Worm (Caenorhabditis elegans) whole organism, midembryonic: ENCODE data around the gene C17C3.5.
A peak's percentile ranks its signal among the peaks of the same experiment; 100 is the strongest.
"Not testable (repeated sequence)": the region's sequence is repeated elsewhere in the genome, so short reads cannot be mapped to it uniquely, and the experiment has no call there.

Source experiments
- T22C8.4 ChIP-seq: fragments of 200-800 bp; sonication (Bioruptor generic); IDR thresholded peaks from 2 replicates; pipeline ENCODE4 v1.3.6; 2022; ENCODE audit warnings: missing genetic modification characterization, missing compliant biosample characterization
- cog-1 ChIP-seq: sonication (generic microtip); optimal IDR thresholded peaks from 2 replicates; lab custom pipeline; 2016; ENCODE audit warnings: missing genetic modification characterization, missing compliant biosample characterization
- flt-1 ChIP-seq: fragments of 200-800 bp; sonication (Bioruptor generic); IDR thresholded peaks from 2 replicates; pipeline ENCODE4 v1.3.6; 2022; ENCODE audit warnings: missing genetic modification characterization, missing compliant biosample characterization
- klf-2 ChIP-seq: fragments of 200-800 bp; sonication (Bioruptor generic); conservative IDR thresholded peaks from 2 replicates; pipeline ENCODE4 v1.3.6; 2022; ENCODE audit warnings: missing genetic modification reagents, missing genetic modification characterization, missing compliant biosample characterization
- med-1 ChIP-seq: sonication (generic microtip); optimal IDR thresholded peaks from 2 replicates; lab custom pipeline; 2017; ENCODE audit warnings: missing genetic modification characterization, mild to moderate bottlenecking, missing compliant biosample characterization, antibody characterized with exemption, missing genetic modification reagents; ENCODE audit not compliant: insufficient read depth
- ref-1 ChIP-seq: fragments of 200-800 bp; sonication (Bioruptor generic); conservative IDR thresholded peaks from 2 replicates; pipeline ENCODE4 v1.3.6; 2022; ENCODE audit warnings: missing genetic modification reagents, missing genetic modification characterization, missing compliant biosample characterization
- tab-1 ChIP-seq: fragments of 200-800 bp; sonication (Bioruptor generic); IDR thresholded peaks from 2 replicates; pipeline ENCODE4 v1.3.6; 2022; ENCODE audit warnings: missing genetic modification characterization, missing compliant biosample characterization
- ztf-23 ChIP-seq: fragments of 200-800 bp; sonication (Bioruptor generic); IDR thresholded peaks from 2 replicates; pipeline ENCODE4 v1.3.6; 2022; ENCODE audit warnings: missing genetic modification reagents, missing genetic modification characterization, missing compliant biosample characterization
- ztf-29 ChIP-seq: fragments of 200-800 bp; sonication (Bioruptor generic); IDR thresholded peaks from 2 replicates; pipeline ENCODE4 v1.3.6; 2022; ENCODE audit warnings: missing genetic modification reagents, missing genetic modification characterization, missing compliant biosample characterization

Gene C17C3.5

ce11 chrII:5537078-5537477 is 14.5 kb upstream of the C17C3.5 start:
- TF ChIP-seq T22C8.4 (GFP tag; lab: Robert Waterston, UW) (no peak), ref-1 (GFP tag; lab: Robert Waterston, UW) (no peak), klf-2 (GFP tag; lab: Robert Waterston, UW) (no peak), ztf-29 (GFP tag; lab: Robert Waterston, UW) (no peak), tab-1 (GFP tag; lab: Robert Waterston, UW) (no peak), cog-1 (tag; lab: Kevin White, UChicago) (no peak), ztf-23 (GFP tag; lab: Robert Waterston, UW) (no peak), med-1 (GFP tag; lab: Kevin White, UChicago) (no peak), flt-1 (no peak)

ce11 chrII:5537524-5537923 is 14.1 kb upstream of the C17C3.5 start, which contains the start of gene C17C3.11:
TSS of gene C17C3.11 (plus strand) at chrII:5537824.
- TF ChIP-seq med-1 (GFP tag; lab: Kevin White, UChicago) (no peak), tab-1 (GFP tag; lab: Robert Waterston, UW) (no peak), ref-1 (GFP tag; lab: Robert Waterston, UW) (no peak), flt-1 (no peak), T22C8.4 (GFP tag; lab: Robert Waterston, UW) (no peak), ztf-29 (GFP tag; lab: Robert Waterston, UW) (no peak), cog-1 (tag; lab: Kevin White, UChicago) (no peak), ztf-23 (GFP tag; lab: Robert Waterston, UW) (no peak), klf-2 (GFP tag; lab: Robert Waterston, UW) (no peak)

DNA sequence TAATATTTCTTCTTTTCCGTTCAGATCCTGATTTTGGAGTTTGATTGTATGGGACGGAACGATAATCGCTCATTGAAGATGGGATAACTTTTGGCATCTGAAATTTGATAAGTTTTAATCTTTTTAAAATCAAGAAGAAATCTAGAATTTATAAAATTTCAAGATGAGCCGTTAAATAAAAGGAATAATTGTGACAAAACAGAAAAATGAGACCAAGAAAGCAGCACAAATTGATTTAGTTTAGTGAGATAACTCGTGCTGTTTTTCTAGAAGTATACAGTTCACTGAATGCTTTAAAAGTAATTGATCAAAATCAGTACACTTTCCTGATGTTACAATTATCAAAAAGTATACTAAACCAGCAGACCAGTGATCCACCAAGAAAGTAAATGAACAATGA is 11.5 kb upstream of the C17C3.5 start, which contains the start of gene hlh-27:
TSS of gene hlh-27 (minus strand) at position 101 of the 400 bp plus-strand sequence.
- not testable (repeated sequence) for TF ChIP-seq ztf-23 (GFP tag; lab: Robert Waterston, UW); med-1 (GFP tag; lab: Kevin White, UChicago); klf-2 (GFP tag; lab: Robert Waterston, UW)

ce11 chrII:5541685-5542084 is 9.9 kb upstream of the C17C3.5 start, which contains the start of gene C17C3.24:
TSS of gene C17C3.24 (minus strand) at chrII:5541785.
- TF ChIP-seq tab-1 (GFP tag; lab: Robert Waterston, UW) (no peak), cog-1 (tag; lab: Kevin White, UChicago) (no peak), ztf-23 (GFP tag; lab: Robert Waterston, UW) (no peak), flt-1 (no peak), klf-2 (GFP tag; lab: Robert Waterston, UW) (no peak), T22C8.4 (GFP tag; lab: Robert Waterston, UW) (no peak), ref-1 (GFP tag; lab: Robert Waterston, UW) (no peak), ztf-29 (GFP tag; lab: Robert Waterston, UW) (no peak), med-1 (GFP tag; lab: Kevin White, UChicago) (no peak)

ce11 chrII:5543476-5544144 is 8.0 kb upstream of the C17C3.5 start:
- TF ChIP-seq cog-1 (tag; lab: Kevin White, UChicago) (peak; percentile 95), med-1 (GFP tag; lab: Kevin White, UChicago) (peak; percentile 60), ztf-29 (GFP tag; lab: Robert Waterston, UW) (0 out of 2 replicates have a peak, but pooled peaks have one; percentile 40), T22C8.4 (GFP tag; lab: Robert Waterston, UW) (peak; percentile 64), tab-1 (GFP tag; lab: Robert Waterston, UW) (peak; percentile 82), ztf-23 (GFP tag; lab: Robert Waterston, UW) (peak; percentile 84), flt-1 (peak; percentile 93), klf-2 (GFP tag; lab: Robert Waterston, UW) (no peak; the same call in none of the 2 replicates), ref-1 (GFP tag; lab: Robert Waterston, UW) (peak; percentile 53; the same call in 1 of the 2 replicates)

DNA sequence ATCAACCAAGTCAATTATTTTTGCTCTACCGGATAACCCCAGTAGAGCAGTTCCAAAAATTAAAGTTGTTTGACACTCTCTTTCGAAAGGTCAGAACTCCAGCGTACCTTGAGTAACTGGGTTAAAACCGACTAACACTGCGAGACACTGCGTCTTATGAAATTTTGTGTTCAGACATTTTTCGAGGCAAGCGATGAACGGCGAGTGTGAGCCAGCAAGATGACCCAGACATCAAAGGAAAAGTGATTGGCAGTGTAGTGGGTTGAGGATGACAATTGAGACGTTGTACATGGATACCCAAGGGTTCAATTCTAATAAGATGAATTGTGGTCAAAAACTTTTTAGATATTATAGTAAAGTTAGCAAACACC is 7.5 kb upstream of the C17C3.5 start:
- TF ChIP-seq T22C8.4 (GFP tag; lab: Robert Waterston, UW) (no peak), med-1 (GFP tag; lab: Kevin White, UChicago) (no peak), klf-2 (GFP tag; lab: Robert Waterston, UW) (no peak), flt-1 (no peak), tab-1 (GFP tag; lab: Robert Waterston, UW) (no peak), cog-1 (tag; lab: Kevin White, UChicago) (no peak), ref-1 (GFP tag; lab: Robert Waterston, UW) (no peak), ztf-23 (GFP tag; lab: Robert Waterston, UW) (no peak), ztf-29 (GFP tag; lab: Robert Waterston, UW) (no peak)

DNA sequence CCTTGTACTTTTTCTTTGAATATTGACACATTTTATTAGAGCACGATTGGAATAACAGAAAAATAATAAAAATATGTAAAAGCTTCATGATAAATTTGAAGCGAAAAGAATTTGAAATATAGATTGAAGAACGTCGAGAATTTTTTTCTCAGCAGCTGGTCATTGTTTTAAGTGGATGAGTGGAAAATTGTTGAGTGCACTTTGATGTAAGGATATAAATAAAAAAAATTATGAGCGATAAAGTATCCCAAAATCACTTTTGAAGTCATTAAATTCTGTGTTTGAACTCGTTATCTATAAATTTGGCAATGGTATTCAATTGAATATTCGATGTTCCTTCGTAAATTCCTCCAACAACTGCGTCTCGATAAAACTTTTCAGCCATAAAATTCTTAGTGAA is 6.9 kb upstream of the C17C3.5 start, which contains the start of gene ins-13:
TSS of gene ins-13 (minus strand) at position 101 of the 400 bp plus-strand sequence.
- TF ChIP-seq cog-1 (tag; lab: Kevin White, UChicago): no peak
- no peak for TF ChIP-seq klf-2 (GFP tag; lab: Robert Waterston, UW)
- TF ChIP-seq ref-1 (GFP tag; lab: Robert Waterston, UW): no peak
- TF ChIP-seq med-1 (GFP tag; lab: Kevin White, UChicago): no peak
- TF ChIP-seq flt-1: no peak
- TF ChIP-seq T22C8.4 (GFP tag; lab: Robert Waterston, UW): no peak
- no peak for TF ChIP-seq ztf-29 (GFP tag; lab: Robert Waterston, UW)
- no peak for TF ChIP-seq tab-1 (GFP tag; lab: Robert Waterston, UW)
- TF ChIP-seq ztf-23 (GFP tag; lab: Robert Waterston, UW): no peak

ce11 chrII:5547442-5547894 is 4.1 kb upstream of the C17C3.5 start, which contains the start of gene acdh-2:
TSS of gene acdh-2 (minus strand) at chrII:5547492.
- no peak for TF ChIP-seq flt-1

- TF ChIP-seq med-1 (GFP tag; lab: Kevin White, UChicago) (no peak), T22C8.4 (GFP tag; lab: Robert Waterston, UW) (no peak), ztf-23 (GFP tag; lab: Robert Waterston, UW) (no peak), ref-1 (GFP tag; lab: Robert Waterston, UW) (no peak), tab-1 (GFP tag; lab: Robert Waterston, UW) (no peak), klf-2 (GFP tag; lab: Robert Waterston, UW) (no peak), ztf-29 (GFP tag; lab: Robert Waterston, UW) (no peak), flt-1 (no peak), cog-1 (tag; lab: Kevin White, UChicago) (no peak)
Observed at ce11 chrII:5549746-5550145, 1.9 kb upstream of the C17C3.5 start, which contains the start of gene C17C3.6. TSS of gene C17C3.6 (plus strand) at chrII:5550046.
